Worm (Caenorhabditis elegans) whole organism, L3 larva: ENCODE data around the gene sftb-2.

Experiments used
- aly-2 ChIP-seq: fragments of 150-350 bp; optimal IDR thresholded peaks from 2 replicates; lab custom pipeline; 2014; ENCODE audit warnings: missing biosample characterization, missing genetic modification characterization
- ceh-16 ChIP-seq: sonication (generic microtip); optimal IDR thresholded peaks from 2 replicates; lab custom pipeline; 2017; ENCODE audit warnings: missing biosample characterization, missing genetic modification characterization
- daf-12 ChIP-seq: fragments of 150-350 bp; optimal IDR thresholded peaks from 2 replicates; lab custom pipeline; 2014; ENCODE audit warnings: missing biosample characterization, missing genetic modification reagents, missing genetic modification characterization
- egl-5 ChIP-seq: fragments of 150-350 bp; optimal IDR thresholded peaks from 2 replicates; lab custom pipeline; 2017; ENCODE audit warnings: missing biosample characterization, missing genetic modification reagents, missing genetic modification characterization, inconsistent platforms
- elt-2 ChIP-seq: sonication (generic microtip); optimal IDR thresholded peaks from 2 replicates; lab custom pipeline; 2016; ENCODE audit warnings: missing genetic modification reagents, mild to moderate bottlenecking, missing genetic modification characterization, missing compliant biosample characterization
- elt-3 ChIP-seq, 3 experiments: fragments of 150-350 bp in 1 of 3; sonication (generic microtip) in 2 of 3; optimal IDR thresholded peaks; 2 replicates in 2 of 3; 4 replicates in 1 of 3; lab custom pipeline; 2014 to 2017; ENCODE audit warnings: missing biosample characterization in 3 of 3, missing genetic modification characterization in 3 of 3
- eor-1 ChIP-seq, 2 experiments: fragments of 150-350 bp; optimal IDR thresholded peaks; 2 replicates each; lab custom pipeline; 2014 to 2018; ENCODE audit warnings: missing biosample characterization in 2 of 2, missing genetic modification characterization in 2 of 2
- fkh-10 ChIP-seq: sonication (generic microtip); optimal IDR thresholded peaks from 2 replicates; lab custom pipeline; 2017; ENCODE audit warnings: missing biosample characterization, missing genetic modification reagents, missing genetic modification characterization
- fkh-2 ChIP-seq: fragments of 150-350 bp; optimal IDR thresholded peaks from 2 replicates; lab custom pipeline; 2014; ENCODE audit warnings: missing biosample characterization, missing genetic modification reagents, missing genetic modification characterization
- fos-1 ChIP-seq: fragments of 150-350 bp; optimal IDR thresholded peaks from 2 replicates; lab custom pipeline; 2014; ENCODE audit warnings: missing biosample characterization, missing genetic modification characterization
- hmg-11 ChIP-seq: sonication (generic microtip); optimal IDR thresholded peaks from 2 replicates; lab custom pipeline; 2016; ENCODE audit warnings: missing genetic modification characterization, missing compliant biosample characterization
- lin-15B ChIP-seq: fragments of 150-350 bp; optimal IDR thresholded peaks from 2 replicates; lab custom pipeline; 2014; ENCODE audit warnings: missing biosample characterization, missing genetic modification characterization
- lin-39 ChIP-seq: fragments of 150-350 bp; optimal IDR thresholded peaks from 2 replicates; lab custom pipeline; 2018; ENCODE audit warnings: missing biosample characterization, missing genetic modification reagents, missing genetic modification characterization
- lsy-12 ChIP-seq: sonication (generic microtip); optimal IDR thresholded peaks from 2 replicates; lab custom pipeline; 2016; ENCODE audit warnings: mild to moderate bottlenecking, missing genetic modification characterization, missing compliant biosample characterization
- mdl-1 ChIP-seq: fragments of 150-350 bp; optimal IDR thresholded peaks from 2 replicates; lab custom pipeline; 2014; ENCODE audit warnings: missing biosample characterization, missing genetic modification characterization
- mml-1 ChIP-seq: fragments of 150-350 bp; sonication (generic microtip); optimal IDR thresholded peaks from 3 replicates; lab custom pipeline; 2014; ENCODE audit warnings: missing biosample characterization, missing genetic modification characterization
- nfya-1 ChIP-seq: sonication (generic microtip); optimal IDR thresholded peaks from 2 replicates; lab custom pipeline; 2017; ENCODE audit warnings: missing genetic modification characterization, mild to moderate bottlenecking, missing compliant biosample characterization, antibody characterized with exemption, moderate library complexity; ENCODE audit not compliant: insufficient read depth
- nhr-11 ChIP-seq: fragments of 150-350 bp; optimal IDR thresholded peaks from 2 replicates; lab custom pipeline; 2014; ENCODE audit warnings: missing biosample characterization, missing genetic modification characterization
- nhr-23 ChIP-seq: fragments of 150-350 bp; optimal IDR thresholded peaks from 2 replicates; lab custom pipeline; 2014; ENCODE audit warnings: missing biosample characterization, missing genetic modification reagents, missing genetic modification characterization
- nhr-237 ChIP-seq: fragments of 150-350 bp; optimal IDR thresholded peaks from 2 replicates; lab custom pipeline; 2014; ENCODE audit warnings: missing biosample characterization, missing genetic modification characterization
- nhr-25 ChIP-seq: sonication (generic microtip); optimal IDR thresholded peaks from 2 replicates; lab custom pipeline; 2017; ENCODE audit warnings: missing biosample characterization, missing genetic modification characterization
- nhr-43 ChIP-seq: sonication (generic microtip); optimal IDR thresholded peaks from 2 replicates; lab custom pipeline; 2016; ENCODE audit warnings: mild to moderate bottlenecking, missing genetic modification characterization, missing compliant biosample characterization; ENCODE audit not compliant: poor library complexity, severe bottlenecking
- nhr-67 ChIP-seq: fragments of 150-350 bp; optimal IDR thresholded peaks from 2 replicates; lab custom pipeline; 2014; ENCODE audit warnings: missing biosample characterization, missing genetic modification characterization
- nhr-76 ChIP-seq: fragments of 150-350 bp; sonication (generic microtip); optimal IDR thresholded peaks from 5 replicates; lab custom pipeline; 2014; ENCODE audit warnings: missing biosample characterization, missing genetic modification characterization
- nhr-77 ChIP-seq: fragments of 150-350 bp; optimal IDR thresholded peaks from 2 replicates; lab custom pipeline; 2014; ENCODE audit warnings: missing biosample characterization, missing genetic modification characterization
- pha-4 ChIP-seq: fragments of 150-350 bp; optimal IDR thresholded peaks from 2 replicates; lab custom pipeline; 2014; ENCODE audit warnings: missing biosample characterization, missing genetic modification reagents, missing genetic modification characterization
- sea-2 ChIP-seq: fragments of 150-350 bp; sonication (generic microtip); optimal IDR thresholded peaks from 4 replicates; lab custom pipeline; 2014; ENCODE audit warnings: missing biosample characterization, missing genetic modification reagents, missing genetic modification characterization
- skn-1 ChIP-seq: fragments of 150-350 bp; optimal IDR thresholded peaks from 2 replicates; lab custom pipeline; 2014; ENCODE audit warnings: missing biosample characterization, missing genetic modification characterization
- tbx-2 ChIP-seq: sonication (generic microtip); optimal IDR thresholded peaks from 2 replicates; lab custom pipeline; 2016; ENCODE audit warnings: mild to moderate bottlenecking, missing genetic modification characterization, missing compliant biosample characterization
- unc-39 ChIP-seq: sonication (generic microtip); optimal IDR thresholded peaks from 4 replicates; lab custom pipeline; 2017; ENCODE audit warnings: missing biosample characterization, missing genetic modification characterization
- unc-62 ChIP-seq: fragments of 150-350 bp; sonication (generic microtip); optimal IDR thresholded peaks from 4 replicates; lab custom pipeline; 2014; ENCODE audit warnings: missing biosample characterization, missing genetic modification reagents, missing genetic modification characterization
- ztf-11 ChIP-seq: fragments of 150-350 bp; optimal IDR thresholded peaks from 2 replicates; lab custom pipeline; 2014; ENCODE audit warnings: missing biosample characterization, missing genetic modification characterization
- ztf-4 ChIP-seq: fragments of 150-350 bp; optimal IDR thresholded peaks from 2 replicates; lab custom pipeline; 2014; ENCODE audit warnings: missing biosample characterization, missing genetic modification characterization

Gene sftb-2

ce11 chrV:123513-123912 lies 4.5 kb upstream of the sftb-2 start:
- TF ChIP-seq eor-1 (tag; optimal IDR thresholded peaks at IDR 0.05; lab: Kevin White, UChicago) (no peak), nfya-1 (no peak), aly-2 (tag; lab: Kevin White, UChicago) (no peak), elt-2 (tag; lab: Kevin White, UChicago) (peak; percentile 43), pha-4 (tag; lab: Kevin White, UChicago) (peak; percentile 37)

- no peak for TF ChIP-seq tbx-2 (tag; lab: Kevin White, UChicago)
- TF ChIP-seq pha-4 (tag; lab: Kevin White, UChicago), result no peak
- TF ChIP-seq nhr-11, result no peak
- TF ChIP-seq unc-39 (tag; lab: Kevin White, UChicago), result no peak
- TF ChIP-seq fkh-10 (GFP tag; lab: Kevin White, UChicago), result no peak
- TF ChIP-seq nhr-67 (tag; lab: Kevin White, UChicago), result no peak
- TF ChIP-seq nhr-77, result no peak
- TF ChIP-seq unc-62 (GFP tag; lab: Kevin White, UChicago), result no peak
- no peak for TF ChIP-seq lsy-12
- no peak for TF ChIP-seq sea-2 (GFP tag; lab: Kevin White, UChicago)
- no peak for TF ChIP-seq lin-15B (tag; lab: Kevin White, UChicago)
Measured at ce11 chrV:123915-124314, 4.1 kb upstream of the sftb-2 start.

- TF ChIP-seq nhr-43 (tag; lab: Kevin White, UChicago), result peak; percentile 34
- no peak for TF ChIP-seq ceh-16 (tag; lab: Kevin White, UChicago)
- TF ChIP-seq egl-5 (tag; lab: Kevin White, UChicago), result peak; percentile 64
- TF ChIP-seq elt-2 (tag; lab: Kevin White, UChicago), result peak; percentile 31
- TF ChIP-seq mml-1 (tag; lab: Kevin White, UChicago), result no peak
- TF ChIP-seq fkh-2 (tag; lab: Kevin White, UChicago), result no peak
- TF ChIP-seq pha-4 (tag; lab: Kevin White, UChicago), result peak; percentile 73
- peak; percentile 58 for TF ChIP-seq nhr-23 (tag; lab: Kevin White, UChicago)
- no peak for TF ChIP-seq ztf-11
- TF ChIP-seq nfya-1, result peak; percentile 62
- TF ChIP-seq lin-39 (tag; lab: Kevin White, UChicago), result peak; percentile 49
- TF ChIP-seq hmg-11, result peak; percentile 89
- no peak for TF ChIP-seq eor-1 (tag; optimal IDR thresholded peaks at IDR 0.05; lab: Kevin White, UChicago)
- TF ChIP-seq lin-15B (tag; lab: Kevin White, UChicago), result peak; percentile 31
- peak; percentile 8 for TF ChIP-seq fkh-10 (GFP tag; lab: Kevin White, UChicago)
Measured at ce11 chrV:126610-127009, 1.4 kb upstream of the sftb-2 start, which contains the start of gene W03F9.1. TSS of gene W03F9.1 (minus strand) at chrV:126718.

ce11 chrV:130186-130585 lies 2.1 kb downstream of the sftb-2 start:
- TF ChIP-seq nhr-76 (tag; lab: Kevin White, UChicago), result no peak

- TF ChIP-seq egl-5 (tag; lab: Kevin White, UChicago) (no peak), elt-2 (tag; lab: Kevin White, UChicago) (no peak), skn-1 (no peak), mdl-1 (tag; lab: Kevin White, UChicago) (no peak), nhr-237 (tag; lab: Kevin White, UChicago) (no peak), nhr-25 (tag; lab: Kevin White, UChicago) (no peak), daf-12 (no peak), ztf-4 (no peak), ztf-11 (no peak), nhr-43 (tag; lab: Kevin White, UChicago) (no peak), elt-3 (tag; optimal IDR thresholded peaks at IDR 0.05; lab: Kevin White, UChicago) (no peak), fos-1 (tag; lab: Kevin White, UChicago) (no peak), pha-4 (tag; lab: Kevin White, UChicago) (no peak)
Measured at ce11 chrV:137667-138066, 9.6 kb downstream of the sftb-2 start.
